Fruit fly (Drosophila melanogaster) whole organism, prepupa: Measurements from ENCODE around the gene CG9297.

ENCODE experiments used
- Blimp-1 ChIP-seq: fragments of 200-800 bp; sonication (Bioruptor generic); optimal IDR thresholded peaks from 3 replicates; lab custom pipeline; 2017; ENCODE audit warnings: missing biosample characterization, missing genetic modification characterization, mild to moderate bottlenecking, moderate library complexity, missing genetic modification reagents
- CG10631 ChIP-seq: fragments of 200-800 bp; sonication (Bioruptor generic); optimal IDR thresholded peaks from 2 replicates; lab custom pipeline; 2016; ENCODE audit warnings: missing biosample characterization, missing genetic modification characterization
- CG10669 ChIP-seq: fragments of 200-800 bp; sonication (Bioruptor generic); optimal IDR thresholded peaks from 3 replicates; lab custom pipeline; 2018; ENCODE audit warnings: missing biosample characterization, mild to moderate bottlenecking, missing genetic modification characterization, moderate library complexity
- CG11902 ChIP-seq: fragments of 200-800 bp; sonication (Bioruptor generic); optimal IDR thresholded peaks from 3 replicates; lab custom pipeline; 2016; ENCODE audit warnings: missing biosample characterization, missing genetic modification characterization
- CG1621 ChIP-seq: fragments of 200-800 bp; sonication (Bioruptor generic); optimal IDR thresholded peaks from 3 replicates; lab custom pipeline; 2018; ENCODE audit warnings: missing biosample characterization, mild to moderate bottlenecking, missing genetic modification characterization
- CG16779 ChIP-seq: fragments of 200-800 bp; sonication (Bioruptor generic); optimal IDR thresholded peaks from 3 replicates; lab custom pipeline; 2017; ENCODE audit warnings: missing biosample characterization, mild to moderate bottlenecking, missing genetic modification characterization
- CG3032 ChIP-seq: fragments of 200-800 bp; optimal IDR thresholded peaks from 2 replicates; lab custom pipeline; 2019; ENCODE audit warnings: missing biosample characterization, mild to moderate bottlenecking, missing genetic modification characterization, moderate library complexity
- CG31627 ChIP-seq: fragments of 200-800 bp; sonication (Bioruptor generic); optimal IDR thresholded peaks from 3 replicates; lab custom pipeline; 2016; ENCODE audit warnings: missing biosample characterization, missing genetic modification characterization
- CG34406 ChIP-seq: fragments of 200-800 bp; sonication (Bioruptor generic); optimal IDR thresholded peaks from 3 replicates; lab custom pipeline; 2016; ENCODE audit warnings: missing biosample characterization, missing genetic modification characterization
- CG3919 ChIP-seq: fragments of 200-800 bp; sonication (Bioruptor generic); optimal IDR thresholded peaks from 3 replicates; lab custom pipeline; 2016; ENCODE audit warnings: missing biosample characterization, missing genetic modification characterization
- CG4318 ChIP-seq: fragments of 200-800 bp; sonication (Bioruptor generic); optimal IDR thresholded peaks from 3 replicates; lab custom pipeline; 2017; ENCODE audit warnings: missing biosample characterization, mild to moderate bottlenecking, missing genetic modification characterization
- CG6163 ChIP-seq: fragments of 200-800 bp; sonication (Bioruptor generic); IDR thresholded peaks from 3 replicates; pipeline ENCODE4 v1.3.6; 2022; ENCODE audit warnings: missing biosample characterization, missing genetic modification characterization
- CG6276 ChIP-seq: fragments of 200-800 bp; sonication (Bioruptor generic); optimal IDR thresholded peaks from 2 replicates; lab custom pipeline; 2017; ENCODE audit warnings: missing biosample characterization, mild to moderate bottlenecking, missing genetic modification characterization
- CG6792 ChIP-seq: fragments of 200-800 bp; sonication (Bioruptor generic); optimal IDR thresholded peaks from 3 replicates; lab custom pipeline; 2016; ENCODE audit warnings: missing biosample characterization, missing genetic modification characterization
- CG6808 ChIP-seq: fragments of 200-800 bp; sonication (Bioruptor generic); optimal IDR thresholded peaks from 3 replicates; lab custom pipeline; 2017; ENCODE audit warnings: missing biosample characterization, missing genetic modification characterization, mild to moderate bottlenecking, moderate library complexity, missing genetic modification reagents
- CG7368 ChIP-seq: fragments of 200-800 bp; sonication (Bioruptor generic); optimal IDR thresholded peaks from 3 replicates; lab custom pipeline; 2016; ENCODE audit warnings: missing biosample characterization, missing genetic modification characterization
- CG8319 ChIP-seq: fragments of 200-800 bp; sonication (Bioruptor generic); optimal IDR thresholded peaks from 3 replicates; lab custom pipeline; 2016; ENCODE audit warnings: missing biosample characterization, missing genetic modification characterization
- CG8632 ChIP-seq: fragments of 200-800 bp; sonication (Bioruptor generic); optimal IDR thresholded peaks from 3 replicates; lab custom pipeline; 2016; ENCODE audit warnings: missing biosample characterization, missing genetic modification characterization
- Eip75B ChIP-seq: fragments of 200-800 bp; sonication (Bioruptor generic); optimal IDR thresholded peaks from 3 replicates; lab custom pipeline; 2016; ENCODE audit warnings: missing biosample characterization, missing genetic modification characterization
- Eip78C ChIP-seq: fragments of 200-800 bp; sonication (Bioruptor generic); peaks from one replicate; lab custom pipeline; 2016; ENCODE audit warnings: missing biosample characterization, missing genetic modification characterization
- Ets21C ChIP-seq: fragments of 200-800 bp; sonication (Bioruptor generic); optimal IDR thresholded peaks from 3 replicates; lab custom pipeline; 2016; ENCODE audit warnings: missing biosample characterization, missing genetic modification characterization
- Hr39 ChIP-seq: fragments of 200-800 bp; sonication (Bioruptor generic); optimal IDR thresholded peaks from 2 replicates; lab custom pipeline; 2016; ENCODE audit warnings: missing biosample characterization, missing genetic modification characterization
- Hr4 ChIP-seq: fragments of 200-800 bp; sonication (Bioruptor generic); optimal IDR thresholded peaks from 3 replicates; lab custom pipeline; 2016; ENCODE audit warnings: missing biosample characterization, missing genetic modification characterization
- Lpt ChIP-seq: fragments of 200-800 bp; sonication (Bioruptor generic); optimal IDR thresholded peaks from 3 replicates; lab custom pipeline; 2016; ENCODE audit warnings: missing biosample characterization, missing genetic modification characterization
- Smox ChIP-seq: fragments of 200-800 bp; sonication (Bioruptor generic); optimal IDR thresholded peaks from 3 replicates; lab custom pipeline; 2016; ENCODE audit warnings: missing biosample characterization, missing genetic modification characterization
- Sox102F ChIP-seq: fragments of 200-800 bp; sonication (Bioruptor generic); optimal IDR thresholded peaks from 2 replicates; lab custom pipeline; 2016; ENCODE audit warnings: missing biosample characterization, mild to moderate bottlenecking, missing genetic modification characterization
- Sox14 ChIP-seq: fragments of 200-800 bp; sonication (Bioruptor generic); optimal IDR thresholded peaks from 3 replicates; lab custom pipeline; 2016; ENCODE audit warnings: missing biosample characterization, missing genetic modification characterization
- Sox15 ChIP-seq: fragments of 200-800 bp; sonication (Bioruptor generic); optimal IDR thresholded peaks from 3 replicates; lab custom pipeline; 2016; ENCODE audit warnings: missing biosample characterization, missing genetic modification characterization
- achi ChIP-seq: fragments of 200-800 bp; sonication (Bioruptor generic); optimal IDR thresholded peaks from 3 replicates; lab custom pipeline; 2016; ENCODE audit warnings: missing biosample characterization, missing genetic modification characterization
- acj6 ChIP-seq: fragments of 200-800 bp; sonication (Bioruptor generic); optimal IDR thresholded peaks from 3 replicates; lab custom pipeline; 2016; ENCODE audit warnings: missing biosample characterization, missing genetic modification characterization
- dac ChIP-seq: fragments of 200-800 bp; sonication (Bioruptor generic); optimal IDR thresholded peaks from 2 replicates; lab custom pipeline; 2017; ENCODE audit warnings: missing biosample characterization, mild to moderate bottlenecking, missing genetic modification characterization
- dsx ChIP-seq: fragments of 200-800 bp; optimal IDR thresholded peaks from 3 replicates; lab custom pipeline; 2019; ENCODE audit warnings: missing biosample characterization, mild to moderate bottlenecking, missing genetic modification characterization, moderate library complexity; ENCODE audit not compliant: poor library complexity, severe bottlenecking
- eg ChIP-seq: fragments of 200-800 bp; sonication (Bioruptor generic); IDR thresholded peaks from 3 replicates; pipeline ENCODE4 v1.3.6; 2022; ENCODE audit warnings: missing biosample characterization, missing genetic modification characterization
- fd85E ChIP-seq: fragments of 200-800 bp; sonication (Bioruptor generic); optimal IDR thresholded peaks from 3 replicates; lab custom pipeline; 2016; ENCODE audit warnings: missing biosample characterization, missing genetic modification characterization
- lz ChIP-seq: fragments of 200-800 bp; sonication (Bioruptor generic); optimal IDR thresholded peaks from 3 replicates; lab custom pipeline; 2016; ENCODE audit warnings: missing biosample characterization, missing genetic modification characterization
- pdm3 ChIP-seq: fragments of 200-800 bp; sonication (Bioruptor generic); optimal IDR thresholded peaks from 3 replicates; lab custom pipeline; 2016; ENCODE audit warnings: missing biosample characterization, missing genetic modification characterization
- salr ChIP-seq, 2 experiments: fragments of 200-800 bp; sonication (Bioruptor generic); optimal IDR thresholded peaks; 3 replicates each; lab custom pipeline; 2016 to 2018; ENCODE audit warnings: missing biosample characterization in 2 of 2, missing genetic modification characterization in 2 of 2, mild to moderate bottlenecking in 1 of 2
- spab ChIP-seq: fragments of 200-800 bp; sonication (Bioruptor generic); optimal IDR thresholded peaks from 2 replicates; lab custom pipeline; 2017; ENCODE audit warnings: missing biosample characterization, mild to moderate bottlenecking, missing genetic modification characterization, missing genetic modification reagents
- ss ChIP-seq, 2 experiments: fragments of 200-800 bp; sonication (Bioruptor generic); optimal IDR thresholded peaks; 2 replicates in 1 of 2; 3 replicates in 1 of 2; lab custom pipeline; 2017 to 2018; ENCODE audit warnings: mild to moderate bottlenecking in 2 of 2, missing biosample characterization in 2 of 2, missing genetic modification characterization in 2 of 2, moderate library complexity in 1 of 2
- svp ChIP-seq: fragments of 200-800 bp; sonication (Bioruptor generic); peaks from one replicate; lab custom pipeline; 2016; ENCODE audit warnings: missing biosample characterization, missing genetic modification characterization
- topi ChIP-seq: fragments of 200-800 bp; sonication (Bioruptor generic); optimal IDR thresholded peaks from 3 replicates; lab custom pipeline; 2016; ENCODE audit warnings: missing biosample characterization, missing genetic modification characterization
- vri ChIP-seq: fragments of 200-800 bp; sonication (Bioruptor generic); optimal IDR thresholded peaks from 3 replicates; lab custom pipeline; 2016; ENCODE audit warnings: missing biosample characterization, mild to moderate bottlenecking, missing genetic modification characterization

Gene CG9297

DNA sequence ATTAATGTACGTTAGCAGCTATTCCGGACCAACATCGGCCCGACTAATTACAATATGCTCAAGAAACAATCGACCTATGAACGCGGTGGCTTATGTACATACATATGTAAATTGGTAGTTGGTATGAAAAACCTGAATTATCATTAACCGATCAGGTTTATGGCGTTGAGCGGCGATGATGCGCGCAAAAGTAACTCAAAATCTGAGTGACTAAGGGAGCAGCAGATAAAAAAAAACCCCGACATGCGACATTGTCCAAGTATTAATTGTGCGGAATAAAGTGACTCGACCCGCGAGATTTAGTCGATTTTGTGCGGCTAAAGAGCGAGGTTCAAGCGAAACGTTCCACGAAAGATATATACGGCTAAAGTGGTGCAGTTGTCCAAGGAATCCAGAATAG, 5.8 kb upstream of the CG9297 start, which contains the start of gene CG9312:
TSS of gene CG9312 (plus strand) at position 301 of the 400 bp plus-strand sequence.
- no peak for TF ChIP-seq CG3032 (tag; lab: Kevin White, UChicago)
- peak in 1 of 2 experiments; percentile 5 for TF ChIP-seq ss (GFP tag; optimal IDR thresholded peaks at IDR 0.05; lab: Kevin White, UChicago)
- peak; percentile 37 for TF ChIP-seq dsx (GFP tag; lab: Kevin White, UChicago)
- TF ChIP-seq acj6 (GFP tag; lab: Kevin White, UChicago) = no peak
- TF ChIP-seq svp = no peak
- TF ChIP-seq CG4318 (GFP tag; lab: Kevin White, UChicago) = no peak
- TF ChIP-seq CG8632 (GFP tag; lab: Kevin White, UChicago) = no peak
- TF ChIP-seq, all 60 proteins: peak for 2

DNA sequence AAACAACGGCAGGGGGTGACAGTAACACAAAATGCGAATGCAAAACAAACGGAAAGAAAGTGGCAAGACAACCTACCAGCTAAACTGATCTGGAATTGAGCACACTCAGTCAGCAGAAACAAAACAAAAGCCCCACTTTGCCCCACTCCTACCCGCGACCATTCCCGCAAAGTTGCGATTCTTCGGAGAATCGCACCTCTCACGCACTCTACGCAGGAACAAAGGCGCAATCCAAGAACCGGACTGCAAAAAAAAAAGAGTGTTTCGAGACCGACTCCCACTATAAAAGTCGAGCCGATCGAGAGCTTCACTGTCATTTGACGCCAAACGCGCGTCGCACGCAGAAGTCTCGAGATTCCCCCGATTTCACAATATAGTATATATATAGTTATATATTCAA, 4.1 kb upstream of the CG9297 start, which contains the start of gene Cht5:
TSS of gene Cht5 (plus strand) at position 311 of the 400 bp plus-strand sequence.
- TF ChIP-seq Sox14 (peak; percentile 72), ss (GFP tag; optimal IDR thresholded peaks at IDR 0.05; lab: Kevin White, UChicago) (peak in 1 of 2 experiments; percentile 36), CG6808 (peak; percentile 16), fd85E (GFP tag; lab: Kevin White, UChicago) (no peak), CG31627 (GFP tag; lab: Kevin White, UChicago) (no peak), Blimp-1 (GFP tag; lab: Kevin White, UChicago) (no peak), CG1621 (peak; percentile 75), Eip75B (peak; percentile 0), Eip78C (peak; percentile 58), Hr39 (GFP tag; lab: Kevin White, UChicago) (no peak), CG7368 (no peak), dsx (GFP tag; lab: Kevin White, UChicago) (peak; percentile 8), eg (GFP tag; lab: Robert Waterston, UW) (0 out of 3 replicates have a peak, but pooled peaks have one; percentile 10), vri (GFP tag; lab: Kevin White, UChicago) (no peak), Lpt (GFP tag; lab: Kevin White, UChicago) (no peak), Ets21C (GFP tag; lab: Kevin White, UChicago) (no peak)

dm6 chr3R:13773350-13773749, 2.1 kb downstream of the CG9297 start:
- TF ChIP-seq CG3032 (tag; lab: Kevin White, UChicago) = no peak
- no peak for TF ChIP-seq Eip78C

- TF ChIP-seq Ets21C (GFP tag; lab: Kevin White, UChicago) (peak; percentile 14), topi (GFP tag; lab: Kevin White, UChicago) (peak; percentile 47), CG6792 (GFP tag; lab: Kevin White, UChicago) (peak; percentile 42), spab (peak; percentile 54), Eip75B (peak; percentile 74), CG1621 (no peak), CG6276 (GFP tag; lab: Kevin White, UChicago) (peak; percentile 18), CG3919 (GFP tag; lab: Kevin White, UChicago) (no peak), lz (peak; percentile 61), CG6808 (peak; percentile 57), eg (GFP tag; lab: Robert Waterston, UW) (peak; percentile 83), dsx (GFP tag; lab: Kevin White, UChicago) (no peak), vri (GFP tag; lab: Kevin White, UChicago) (peak; percentile 78), CG7368 (no peak), CG6163 (GFP tag; lab: Robert Waterston, UW) (peak; percentile 80), fd85E (GFP tag; lab: Kevin White, UChicago) (no peak), salr (GFP tag; optimal IDR thresholded peaks at IDR 0.05; lab: Kevin White, UChicago) (no peak), dac (GFP tag; lab: Kevin White, UChicago) (no peak), CG8319 (no peak), CG34406 (GFP tag; lab: Kevin White, UChicago) (peak; percentile 8), Smox (GFP tag; lab: Kevin White, UChicago) (peak; percentile 34), acj6 (GFP tag; lab: Kevin White, UChicago) (peak; percentile 8), Sox15 (GFP tag; lab: Kevin White, UChicago) (no peak), CG11902 (peak; percentile 9), achi (GFP tag; lab: Kevin White, UChicago) (peak; percentile 34), Sox102F (GFP tag; lab: Kevin White, UChicago) (no peak), CG10631 (GFP tag; lab: Kevin White, UChicago) (peak; percentile 67), CG16779 (no peak), Blimp-1 (GFP tag; lab: Kevin White, UChicago) (no peak), Hr4 (GFP tag; lab: Kevin White, UChicago) (peak; percentile 47), Hr39 (GFP tag; lab: Kevin White, UChicago) (no peak), pdm3 (GFP tag; lab: Kevin White, UChicago) (peak; percentile 30), CG3032 (tag; lab: Kevin White, UChicago) (peak; percentile 53), CG10669 (GFP tag; lab: Kevin White, UChicago) (peak; percentile 66)
These were observed 8.0 kb downstream of the CG9297 start, which contains the start of the genes CG42375 and CG9288 for dm6 chr3R:13779241-13779683. Gene CG42375 (plus strand): TSS chr3R:13779624. Gene CG9288 (plus strand): TSS chr3R:13779624.
